Fruit fly (Drosophila melanogaster): ENCODE data around the gene btd.

The btd gene

dm6 chrX:9687623-9688022 is 6.4 kb upstream of the btd start (continued):
- TF ChIP-seq CG17359 (tag; optimal IDR thresholded peaks at IDR 0.05) (peak; percentile 97), Camta (GFP tag; optimal IDR thresholded peaks at IDR 0.05) (peak; percentile 83), CG13296 (GFP tag; optimal IDR thresholded peaks at IDR 0.05) (peak; percentile 97), YL-1 (GFP tag; optimal IDR thresholded peaks at IDR 0.05) (peak; percentile 84), CG3726 (GFP tag; IDR thresholded peaks at IDR 0.05) (peak; percentile 91), Sry-δ (GFP tag; optimal IDR thresholded peaks at IDR 0.05) (peak; percentile 28), fd96Cb (tag; optimal IDR thresholded peaks at IDR 0.05) (peak; percentile 93), zen (tag; optimal IDR thresholded peaks at IDR 0.05) (peak; percentile 96), bab2 (GFP tag; optimal IDR thresholded peaks at IDR 0.05) (peak; percentile 88), pum (GFP tag; optimal IDR thresholded peaks at IDR 0.05) (peak; percentile 77), CG4328 (GFP tag; optimal IDR thresholded peaks at IDR 0.05) (peak; percentile 95), nmo (GFP tag; optimal IDR thresholded peaks at IDR 0.05) (peak; percentile 96), CG8281 (tag; optimal IDR thresholded peaks at IDR 0.05) (peak; percentile 83), pros (GFP tag; optimal IDR thresholded peaks at IDR 0.05) (peak; percentile 78), Bteb2 (GFP tag; optimal IDR thresholded peaks at IDR 0.05) (peak; percentile 89), Elba2 (GFP tag; optimal IDR thresholded peaks at IDR 0.05) (no peak), sens (GFP tag) (peak; percentile 98), CG30020 (tag; optimal IDR thresholded peaks at IDR 0.05) (peak; percentile 77), az2 (GFP tag; optimal IDR thresholded peaks at IDR 0.05) (peak; percentile 91), phol (tag; optimal IDR thresholded peaks at IDR 0.05) (peak; percentile 95), Tbp (GFP tag; optimal IDR thresholded peaks at IDR 0.05) (no peak), Atf-2 (GFP tag; optimal IDR thresholded peaks at IDR 0.05) (peak; percentile 76), CG2120 (GFP tag; optimal IDR thresholded peaks at IDR 0.05) (peak; percentile 93), CG10274 (GFP tag; optimal IDR thresholded peaks at IDR 0.05) (peak; percentile 80), grau (tag; optimal IDR thresholded peaks at IDR 0.05) (peak; percentile 95), CG10565 (GFP tag; optimal IDR thresholded peaks at IDR 0.05) (peak; percentile 86), CG16863 (GFP tag; optimal IDR thresholded peaks at IDR 0.05) (peak; percentile 75), jing (GFP tag; optimal IDR thresholded peaks at IDR 0.05) (peak; percentile 87), Fer1 (GFP tag; optimal IDR thresholded peaks at IDR 0.05) (peak; percentile 98), tll (GFP tag; optimal IDR thresholded peaks at IDR 0.05) (peak in 1 of 2 experiments; percentile 44), pho (GFP tag; optimal IDR thresholded peaks at IDR 0.05) (peak; percentile 87), ems (GFP tag; optimal IDR thresholded peaks at IDR 0.05) (peak; percentile 92), CG2678 (tag; optimal IDR thresholded peaks at IDR 0.05) (peak; percentile 97), CG15269 (tag; optimal IDR thresholded peaks at IDR 0.05) (peak; percentile 97), CG11695 (GFP tag; IDR thresholded peaks at IDR 0.05) (peak; percentile 97), CG9437 (GFP tag; optimal IDR thresholded peaks at IDR 0.05) (peak; percentile 86), Sox102F (GFP tag; optimal IDR thresholded peaks at IDR 0.05) (peak; percentile 94), CG31388 (GFP tag; optimal IDR thresholded peaks at IDR 0.05) (peak; percentile 77), bbx (GFP tag; IDR thresholded peaks at IDR 0.05; ENCODE audit: partially characterized antibody) (no peak), HmgZ (tag; optimal IDR thresholded peaks at IDR 0.05) (peak; percentile 96), CG4404 (GFP tag; IDR thresholded peaks at IDR 0.05) (peak; percentile 72), sr (GFP tag; IDR thresholded peaks at IDR 0.05) (peak; percentile 78), Dip3 (GFP tag; optimal IDR thresholded peaks at IDR 0.05) (peak; percentile 85), CG10147 (GFP tag; optimal IDR thresholded peaks at IDR 0.05) (peak; percentile 95), fd102C (GFP tag; optimal IDR thresholded peaks at IDR 0.05) (peak; percentile 92), NFAT (GFP tag; IDR thresholded peaks at IDR 0.05) (peak; percentile 94), Lpt (GFP tag; optimal IDR thresholded peaks at IDR 0.05) (no peak), CG43689 (GFP tag; IDR thresholded peaks at IDR 0.05) (peak; percentile 71), Oaz (GFP tag; IDR thresholded peaks at IDR 0.05) (peak; percentile 92), yki (optimal IDR thresholded peaks at IDR 0.05) (peak; percentile 9), CG9932 (GFP tag; IDR thresholded peaks at IDR 0.05) (peak; percentile 93), trh (GFP tag; optimal IDR thresholded peaks at IDR 0.05) (peak; percentile 87)
